Worm (Caenorhabditis elegans) whole organism, young adult: ENCODE results near the gene Y57G11C.22.

ENCODE experiments used
- B0261.1 ChIP-seq: sonication (generic microtip); optimal IDR thresholded peaks from 2 replicates; lab custom pipeline; 2016; ENCODE audit warnings: mild to moderate bottlenecking, missing genetic modification characterization, moderate library complexity, missing compliant biosample characterization
- atf-7 ChIP-seq: sonication (generic microtip); optimal IDR thresholded peaks from 2 replicates; lab custom pipeline; 2017; ENCODE audit warnings: mild to moderate bottlenecking, missing genetic modification characterization, missing compliant biosample characterization
- ceh-27 ChIP-seq: fragments of 200-800 bp; sonication (Bioruptor generic); optimal IDR thresholded peaks from 2 replicates; lab custom pipeline; 2018; ENCODE audit warnings: mild to moderate bottlenecking, missing genetic modification characterization, moderate library complexity, missing compliant biosample characterization
- efl-1 ChIP-seq: fragments of 150-350 bp; optimal IDR thresholded peaks from 2 replicates; lab custom pipeline; 2014; ENCODE audit warnings: missing biosample characterization, missing genetic modification reagents, missing genetic modification characterization
- nfyb-1 ChIP-seq: fragments of 200-800 bp; sonication (Bioruptor generic); IDR thresholded peaks from 2 replicates; pipeline ENCODE4 v1.3.6; 2022; ENCODE audit warnings: missing genetic modification reagents, missing genetic modification characterization, missing compliant biosample characterization
- sea-2 ChIP-seq: fragments of 200-800 bp; sonication (Bioruptor generic); IDR thresholded peaks from 2 replicates; pipeline ENCODE4 v1.3.6; 2022; ENCODE audit warnings: missing genetic modification characterization, missing compliant biosample characterization
- snpc-1.1 ChIP-seq: sonication (generic microtip); optimal IDR thresholded peaks from 2 replicates; lab custom pipeline; 2017; ENCODE audit warnings: missing genetic modification characterization, mild to moderate bottlenecking, missing compliant biosample characterization, antibody characterized with exemption, moderate library complexity, missing genotype, missing genetic modification reagents; ENCODE audit not compliant: insufficient read depth
- unc-62 ChIP-seq: fragments of 150-350 bp; optimal IDR thresholded peaks from 2 replicates; lab custom pipeline; 2014; ENCODE audit warnings: missing biosample characterization, missing genetic modification reagents, missing genetic modification characterization

ce11 chrIV:14876632-14877031 is 39.6 kb downstream of the Y57G11C.22 start:
- TF ChIP-seq ceh-27 (GFP tag; lab: Kevin White, UChicago) (no peak), efl-1 (no peak), snpc-1.1 (tag; lab: Kevin White, UChicago) (no peak), sea-2 (GFP tag; lab: Robert Waterston, UW) (no peak), nfyb-1 (no peak), unc-62 (no peak), B0261.1 (tag; lab: Kevin White, UChicago) (no peak), atf-7 (tag; lab: Kevin White, UChicago) (no peak)
